Fruit fly (Drosophila melanogaster) whole organism, embryonic: ENCODE data around the gene FASN2.

ENCODE experiments used
- CG10209 ChIP-seq: fragments of 200-800 bp; sonication (Bioruptor generic); optimal IDR thresholded peaks from 3 replicates; lab custom pipeline; 2017; ENCODE audit warnings: missing biosample characterization, mild to moderate bottlenecking, missing genetic modification characterization, missing genetic modification reagents
- CG12769 ChIP-seq: fragments of 200-800 bp; sonication (Bioruptor generic); optimal IDR thresholded peaks from 2 replicates; lab custom pipeline; 2019; ENCODE audit warnings: missing biosample characterization, mild to moderate bottlenecking, missing genetic modification characterization, moderate library complexity
- CG13894 ChIP-seq: fragments of 200-800 bp; sonication (Bioruptor generic); optimal IDR thresholded peaks from 3 replicates; lab custom pipeline; 2018; ENCODE audit warnings: missing biosample characterization, mild to moderate bottlenecking, missing genetic modification characterization, moderate library complexity
- CG14860 ChIP-seq: fragments of 200-800 bp; sonication (Bioruptor generic); IDR thresholded peaks from 3 replicates; pipeline ENCODE4 v1.3.6; 2022; ENCODE audit warnings: missing biosample characterization, missing genetic modification characterization; ENCODE audit not compliant: partially characterized antibody
- CG15269 ChIP-seq: fragments of 200-800 bp; sonication (Bioruptor generic); optimal IDR thresholded peaks from 2 replicates; lab custom pipeline; 2018; ENCODE audit warnings: missing biosample characterization, mild to moderate bottlenecking, missing genetic modification characterization, moderate library complexity
- CG15601 ChIP-seq: fragments of 200-800 bp; sonication (Bioruptor generic); optimal IDR thresholded peaks from 3 replicates; lab custom pipeline; 2019; ENCODE audit warnings: missing biosample characterization, mild to moderate bottlenecking, missing genetic modification characterization, moderate library complexity
- CG15696 ChIP-seq: fragments of 200-800 bp; sonication (Bioruptor generic); optimal IDR thresholded peaks from 2 replicates; lab custom pipeline; 2019; ENCODE audit warnings: missing biosample characterization, mild to moderate bottlenecking, missing genetic modification characterization, moderate library complexity
- CG31441 ChIP-seq: fragments of 200-800 bp; sonication (Bioruptor generic); IDR thresholded peaks from 2 replicates; pipeline ENCODE4 v1.3.6; 2022; ENCODE audit warnings: missing biosample characterization, missing genetic modification characterization
- CG32532 ChIP-seq: fragments of 200-800 bp; sonication (Bioruptor generic); IDR thresholded peaks from 2 replicates; pipeline ENCODE4 v1.3.6; 2022; ENCODE audit warnings: missing biosample characterization, missing genetic modification characterization
- CG42726 ChIP-seq: fragments of 200-800 bp; sonication (Bioruptor generic); IDR thresholded peaks from 2 replicates; pipeline ENCODE4 v1.3.6; 2022; ENCODE audit warnings: missing biosample characterization, missing genetic modification characterization; ENCODE audit not compliant: partially characterized antibody
- CG7357 ChIP-seq: fragments of 200-800 bp; sonication (Bioruptor generic); IDR thresholded peaks from 3 replicates; pipeline ENCODE4 v1.3.6; 2022; ENCODE audit warnings: missing biosample characterization, missing genetic modification characterization
- CG7745 ChIP-seq: fragments of 200-800 bp; sonication (Bioruptor generic); optimal IDR thresholded peaks from 2 replicates; lab custom pipeline; 2018; ENCODE audit warnings: missing biosample characterization, mild to moderate bottlenecking, missing genetic modification characterization, moderate library complexity
- CG8290 ChIP-seq, 3 experiments: fragments of 200-800 bp; sonication (Bioruptor generic); optimal IDR thresholded peaks; 2 replicates each; lab custom pipeline; 2016 to 2019; ENCODE audit warnings: missing biosample characterization in 3 of 3, missing genetic modification characterization in 3 of 3, mild to moderate bottlenecking in 2 of 3, moderate library complexity in 1 of 3
- CG8388 ChIP-seq: fragments of 200-800 bp; sonication (Bioruptor generic); optimal IDR thresholded peaks from 2 replicates; lab custom pipeline; 2019; ENCODE audit warnings: missing biosample characterization, mild to moderate bottlenecking, missing genetic modification characterization, moderate library complexity
- CG8765 ChIP-seq: fragments of 200-800 bp; sonication (Bioruptor generic); IDR thresholded peaks from 2 replicates; pipeline ENCODE4 v1.3.6; 2022; ENCODE audit warnings: missing biosample characterization, missing genetic modification characterization
- CG8944 ChIP-seq: fragments of 200-800 bp; sonication (Bioruptor generic); optimal IDR thresholded peaks from 3 replicates; lab custom pipeline; 2016; ENCODE audit warnings: missing biosample characterization, missing genetic modification characterization
- Drgx ChIP-seq: fragments of 200-800 bp; sonication (Bioruptor generic); IDR thresholded peaks from 2 replicates; pipeline ENCODE4 v1.3.6; 2022; ENCODE audit warnings: missing biosample characterization, missing genetic modification characterization
- Ets65A ChIP-seq: fragments of 200-800 bp; sonication (Bioruptor generic); peaks from one replicate; lab custom pipeline; 2016; ENCODE audit warnings: missing biosample characterization, missing genetic modification characterization
- Fer1 ChIP-seq: fragments of 200-800 bp; sonication (Bioruptor generic); optimal IDR thresholded peaks from 2 replicates; lab custom pipeline; 2017; ENCODE audit warnings: missing biosample characterization, mild to moderate bottlenecking, missing genetic modification characterization
- Fer3 ChIP-seq: fragments of 200-800 bp; sonication (Bioruptor generic); optimal IDR thresholded peaks from 2 replicates; lab custom pipeline; 2018; ENCODE audit warnings: missing biosample characterization, mild to moderate bottlenecking, missing genetic modification characterization, moderate library complexity
- HLH3B ChIP-seq: fragments of 200-800 bp; sonication (Bioruptor generic); IDR thresholded peaks from 2 replicates; pipeline ENCODE4 v1.3.6; 2022; ENCODE audit warnings: missing biosample characterization, missing genetic modification characterization
- Lhr ChIP-seq: fragments of 200-800 bp; sonication (Bioruptor generic); optimal IDR thresholded peaks from 3 replicates; lab custom pipeline; 2017; ENCODE audit warnings: mild to moderate bottlenecking, missing biosample characterization, missing genetic modification reagents, missing genetic modification characterization
- Max ChIP-seq: fragments of 200-800 bp; sonication (Bioruptor generic); optimal IDR thresholded peaks from 2 replicates; lab custom pipeline; 2016; ENCODE audit warnings: missing biosample characterization, mild to moderate bottlenecking, missing genetic modification characterization
- Med ChIP-seq: fragments of 200-800 bp; sonication (Bioruptor generic); peaks from one replicate; lab custom pipeline; 2016; ENCODE audit warnings: missing biosample characterization, missing genetic modification characterization, mild to moderate bottlenecking, inconsistent platforms, moderate library complexity
- Nf-YA ChIP-seq: fragments of 200-800 bp; sonication (Bioruptor generic); IDR thresholded peaks from 2 replicates; pipeline ENCODE4 v1.3.6; 2022; ENCODE audit warnings: missing biosample characterization, missing genetic modification characterization
- Poxn ChIP-seq: fragments of 200-800 bp; sonication (Bioruptor generic); IDR thresholded peaks from 2 replicates; pipeline ENCODE4 v1.3.6; 2022; ENCODE audit warnings: missing biosample characterization, missing genetic modification characterization
- Sin3A ChIP-seq: fragments of >200 bp; optimal IDR thresholded peaks from 2 replicates; lab custom pipeline; 2018
- Usf ChIP-seq: fragments of 200-800 bp; sonication (Bioruptor generic); optimal IDR thresholded peaks from 2 replicates; lab custom pipeline; 2017; ENCODE audit warnings: missing genotype, missing biosample characterization, missing genetic modification characterization
- Vsx1 ChIP-seq: fragments of 200-800 bp; sonication (Bioruptor generic); optimal IDR thresholded peaks from 2 replicates; lab custom pipeline; 2017; ENCODE audit warnings: missing biosample characterization, mild to moderate bottlenecking, missing genetic modification characterization, missing genetic modification reagents
- ab ChIP-seq: fragments of 200-800 bp; sonication (Bioruptor generic); optimal IDR thresholded peaks from 2 replicates; lab custom pipeline; 2016; ENCODE audit warnings: missing biosample characterization, missing genetic modification characterization
- abd-A ChIP-seq: fragments of 200-800 bp; sonication (Bioruptor generic); optimal IDR thresholded peaks from 3 replicates; lab custom pipeline; 2019; ENCODE audit warnings: missing biosample characterization, mild to moderate bottlenecking, missing genetic modification characterization, moderate library complexity
- br ChIP-seq: fragments of >200 bp; optimal IDR thresholded peaks from 2 replicates; lab custom pipeline; 2017
- cad ChIP-seq: fragments of >200 bp; optimal IDR thresholded peaks from 2 replicates; lab custom pipeline; 2017; ENCODE audit warnings: missing biosample characterization, missing genetic modification characterization
- chinmo ChIP-seq: fragments of 200-800 bp; sonication (Bioruptor generic); IDR thresholded peaks from 4 replicates; pipeline ENCODE4 v1.3.6; 2022; ENCODE audit warnings: missing biosample characterization, missing genetic modification characterization; ENCODE audit not compliant: partially characterized antibody
- cwo ChIP-seq: fragments of 200-800 bp; sonication (Bioruptor generic); optimal IDR thresholded peaks from 3 replicates; lab custom pipeline; 2017; ENCODE audit warnings: missing biosample characterization, missing genetic modification characterization, mild to moderate bottlenecking, moderate library complexity, missing genetic modification reagents
- dm ChIP-seq: fragments of 200-800 bp; sonication (Bioruptor generic); optimal IDR thresholded peaks from 3 replicates; lab custom pipeline; 2016; ENCODE audit warnings: missing biosample characterization, missing genetic modification characterization
- gfzf ChIP-seq: fragments of 200-800 bp; sonication (Bioruptor generic); optimal IDR thresholded peaks from 2 replicates; lab custom pipeline; 2016; ENCODE audit warnings: missing biosample characterization, mild to moderate bottlenecking, missing genetic modification characterization, moderate library complexity
- gt ChIP-seq: fragments of 200-800 bp; sonication (Bioruptor generic); IDR thresholded peaks from 2 replicates; pipeline ENCODE4 v1.3.6; 2022; ENCODE audit warnings: missing biosample characterization, missing genetic modification characterization
- ken ChIP-seq: fragments of 200-800 bp; sonication (Bioruptor generic); IDR thresholded peaks from 3 replicates; pipeline ENCODE4 v1.3.6; 2022; ENCODE audit warnings: missing biosample characterization, missing genetic modification characterization
- lilli ChIP-seq: fragments of 200-800 bp; sonication (Bioruptor generic); optimal IDR thresholded peaks from 3 replicates; lab custom pipeline; 2016; ENCODE audit warnings: missing biosample characterization, missing genetic modification characterization
- lov ChIP-seq, 2 experiments: fragments of 200-800 bp in 1 of 2; fragments of >200 bp in 1 of 2; sonication (Bioruptor generic) in 1 of 2; IDR thresholded peaks in 1 of 2; optimal IDR thresholded peaks in 1 of 2; 2 replicates in 1 of 2; 3 replicates in 1 of 2; pipeline versions ENCODE4 v1.3.6 to Lab custom; 2017 to 2022; ENCODE audit warnings: missing biosample characterization in 1 of 2, missing genetic modification characterization in 1 of 2
- mam ChIP-seq: fragments of 200-800 bp; sonication (Bioruptor generic); optimal IDR thresholded peaks from 3 replicates; lab custom pipeline; 2016; ENCODE audit warnings: missing biosample characterization, missing genetic modification characterization
- nau ChIP-seq: fragments of 200-800 bp; sonication (Bioruptor generic); optimal IDR thresholded peaks from 3 replicates; lab custom pipeline; 2017; ENCODE audit warnings: missing biosample characterization, mild to moderate bottlenecking, missing genetic modification characterization, missing genetic modification reagents
- oc ChIP-seq: fragments of 200-800 bp; sonication (Bioruptor generic); optimal IDR thresholded peaks from 2 replicates; lab custom pipeline; 2018; ENCODE audit warnings: missing biosample characterization, mild to moderate bottlenecking, missing genetic modification characterization, moderate library complexity
- run ChIP-seq: fragments of 200-800 bp; sonication (Bioruptor generic); optimal IDR thresholded peaks from 3 replicates; lab custom pipeline; 2018; ENCODE audit warnings: missing biosample characterization, mild to moderate bottlenecking, missing genetic modification characterization
- salm ChIP-seq: fragments of 200-800 bp; sonication (Bioruptor generic); optimal IDR thresholded peaks from 2 replicates; lab custom pipeline; 2018; ENCODE audit warnings: missing biosample characterization, mild to moderate bottlenecking, missing genetic modification characterization
- sob ChIP-seq: fragments of 200-800 bp; sonication (Bioruptor generic); IDR thresholded peaks from 2 replicates; pipeline ENCODE4 v1.3.6; 2022; ENCODE audit warnings: missing biosample characterization, missing genetic modification characterization
- stwl ChIP-seq: fragments of 200-800 bp; sonication (Bioruptor generic); optimal IDR thresholded peaks from 3 replicates; lab custom pipeline; 2018; ENCODE audit warnings: missing biosample characterization, mild to moderate bottlenecking, missing genetic modification characterization, moderate library complexity
- unpg ChIP-seq: fragments of 200-800 bp; sonication (Bioruptor generic); optimal IDR thresholded peaks from 3 replicates; lab custom pipeline; 2018; ENCODE audit warnings: missing biosample characterization, mild to moderate bottlenecking, missing genetic modification characterization, moderate library complexity
- zen ChIP-seq: fragments of 200-800 bp; sonication (Bioruptor generic); optimal IDR thresholded peaks from 3 replicates; lab custom pipeline; 2018; ENCODE audit warnings: missing biosample characterization, mild to moderate bottlenecking, missing genetic modification characterization, moderate library complexity
- zfh1 ChIP-seq: fragments of 200-800 bp; sonication (Bioruptor generic); IDR thresholded peaks from 3 replicates; pipeline ENCODE4 v1.3.6; 2022; ENCODE audit warnings: missing biosample characterization, missing genetic modification characterization

The FASN2 gene

DNA sequence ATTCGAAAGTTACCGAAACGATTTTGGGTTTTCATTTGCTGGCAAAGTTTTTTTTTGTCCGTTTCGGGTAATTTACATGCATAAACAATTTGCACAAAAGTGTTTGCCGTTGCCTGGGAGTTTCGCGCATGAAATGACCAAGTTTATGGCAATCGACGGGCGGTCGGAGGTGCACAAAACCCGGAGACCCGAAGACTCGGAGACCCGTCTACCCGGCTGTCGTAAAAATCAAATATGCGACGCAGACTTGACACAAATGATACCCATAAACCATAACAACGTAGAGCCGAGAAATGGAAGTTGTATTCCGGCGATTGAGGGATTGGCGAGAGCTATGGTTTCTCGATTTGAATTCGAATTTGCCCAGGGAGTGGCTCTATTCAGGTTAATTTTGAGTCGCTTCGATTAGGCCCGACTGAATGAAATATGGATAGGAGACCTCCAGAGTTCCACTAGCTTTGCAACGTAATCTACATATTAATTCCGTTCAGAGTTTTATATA is 36.8 kb upstream of the FASN2 start:
- TF ChIP-seq cad (GFP tag; lab: Kevin White, UChicago) (peak; percentile 92), Med (GFP tag; lab: Kevin White, UChicago) (peak; percentile 35), chinmo (0 out of 4 replicates have a peak, but pooled peaks have one; percentile 21), Fer3 (tag; lab: Kevin White, UChicago) (no peak), oc (tag; lab: Kevin White, UChicago) (peak; percentile 49), salm (no peak), CG8290 (GFP tag; optimal IDR thresholded peaks at IDR 0.05; lab: Kevin White, UChicago) (no peak), CG8290 (tag; optimal IDR thresholded peaks at IDR 0.05; lab: Kevin White, UChicago) (no peak), CG7357 (no peak), Ets65A (GFP tag; lab: Kevin White, UChicago) (peak; percentile 11), CG14860 (GFP tag; lab: Robert Waterston, UW) (no peak), CG15696 (tag; lab: Kevin White, UChicago) (no peak), abd-A (tag; lab: Kevin White, UChicago) (peak; percentile 78), Max (no peak), gfzf (GFP tag; lab: Kevin White, UChicago) (no peak), CG13894 (tag; lab: Kevin White, UChicago) (peak; percentile 95), unpg (no peak), zfh1 (GFP tag; lab: Robert Waterston, UW) (no peak), CG12769 (tag; lab: Kevin White, UChicago) (peak; percentile 62), CG32532 (no peak), stwl (no peak), CG15601 (tag; lab: Kevin White, UChicago) (no peak), HLH3B (GFP tag; lab: Robert Waterston, UW) (no peak), CG8944 (no peak), CG10209 (no peak), run (tag; lab: Kevin White, UChicago) (no peak), CG42726 (GFP tag; lab: Robert Waterston, UW) (no peak), Fer1 (GFP tag; lab: Kevin White, UChicago) (no peak), nau (GFP tag; lab: Kevin White, UChicago) (no peak), Poxn (no peak), dm (GFP tag; lab: Kevin White, UChicago) (no peak), Nf-YA (GFP tag; lab: Robert Waterston, UW) (no peak), CG8388 (GFP tag; lab: Kevin White, UChicago) (no peak), zen (tag; lab: Kevin White, UChicago) (peak; percentile 39), ab (GFP tag; lab: Kevin White, UChicago) (no peak), br (lab: Kevin White, UChicago) (no peak), sob (GFP tag; lab: Robert Waterston, UW) (no peak), Sin3A (no peak), CG8765 (GFP tag; lab: Robert Waterston, UW) (no peak), Usf (GFP tag; lab: Kevin White, UChicago) (no peak), gt (GFP tag; lab: Robert Waterston, UW) (no peak), Lhr (no peak), lov (optimal IDR thresholded peaks at IDR 0.05; lab: Kevin White, UChicago) (no peak), lov (GFP tag; IDR thresholded peaks at IDR 0.05; lab: Robert Waterston, UW) (no peak), CG7745 (tag; lab: Kevin White, UChicago) (no peak), Drgx (GFP tag; lab: Robert Waterston, UW) (no peak), CG15269 (tag; lab: Kevin White, UChicago) (peak; percentile 32), lilli (no peak), ken (GFP tag; lab: Robert Waterston, UW) (no peak), Vsx1 (GFP tag; lab: Kevin White, UChicago) (no peak), cwo (GFP tag; lab: Kevin White, UChicago) (no peak), CG31441 (no peak), mam (GFP tag; lab: Kevin White, UChicago) (no peak)
